Worm (Caenorhabditis elegans): ENCODE results near the gene aldo-2.

aldo-2 gene

ce11 chrIII:5826895-5827437 lies 49.5 kb downstream of the aldo-2 start:
- TF ChIP-seq zfh-2 (GFP tag; conservative IDR thresholded peaks at IDR 0.05): 0 out of 2 replicates have a peak, but pooled peaks have one; percentile 40
- TF ChIP-seq chd-7 (tag; optimal IDR thresholded peaks at IDR 0.05): no peak
- TF ChIP-seq F37B4.10 (GFP tag; IDR thresholded peaks at IDR 0.05): 0 out of 2 replicates have a peak, but pooled peaks have one; percentile 30
- TF ChIP-seq lin-26 (GFP tag; IDR thresholded peaks at IDR 0.05): no peak
- TF ChIP-seq aptf-3 (GFP tag; IDR thresholded peaks at IDR 0.05): no peak
- no peak for TF ChIP-seq madf-8 (GFP tag; conservative IDR thresholded peaks at IDR 0.05)
- no peak for TF ChIP-seq F10E7.11 (tag; optimal IDR thresholded peaks at IDR 0.05)
- TF ChIP-seq dox-1 (GFP tag; IDR thresholded peaks at IDR 0.05): no peak
- TF ChIP-seq egl-18 (GFP tag; IDR thresholded peaks at IDR 0.05): no peak
- no peak for TF ChIP-seq tbx-9 (tag; optimal IDR thresholded peaks at IDR 0.05; ENCODE audit: borderline replicate concordance)
- TF ChIP-seq T07F8.4 (tag; optimal IDR thresholded peaks at IDR 0.05): no peak

Data from whole organism, young adult.